Worm (Caenorhabditis elegans) whole organism, early embryonic: ENCODE results near the gene ugt-5.

ENCODE experiments used
- B0310.2 ChIP-seq: sonication (generic microtip); optimal IDR thresholded peaks from 2 replicates; lab custom pipeline; 2016; ENCODE audit warnings: mild to moderate bottlenecking, missing genetic modification characterization, missing compliant biosample characterization
- ama-1 ChIP-seq: fragments of 150-350 bp; optimal IDR thresholded peaks from 2 replicates; lab custom pipeline; 2014
- ceh-13 ChIP-seq: fragments of 200-800 bp; sonication (Bioruptor generic); optimal IDR thresholded peaks from 2 replicates; lab custom pipeline; 2018; ENCODE audit warnings: mild to moderate bottlenecking, missing genetic modification characterization, missing compliant biosample characterization
- pes-1 ChIP-seq: fragments of 200-800 bp; sonication (Bioruptor generic); IDR thresholded peaks from 2 replicates; pipeline ENCODE4 v1.3.6; 2022; ENCODE audit warnings: missing genetic modification reagents, missing genetic modification characterization, missing compliant biosample characterization

- TF ChIP-seq pes-1 (no peak), B0310.2 (tag; lab: Kevin White, UChicago) (no peak), ama-1 (lab: Kevin White, UChicago) (no peak), ceh-13 (no peak)
These were observed 4.2 kb upstream of the ugt-5 start for ce11 chrV:12796908-12797490.
